Worm (Caenorhabditis elegans) whole organism, late embryonic: ENCODE data around the gene mtpn-1.

Experiments used
- ama-1 ChIP-seq: fragments of 150-350 bp; optimal IDR thresholded peaks from 2 replicates; lab custom pipeline; 2014
- ceh-22 ChIP-seq: sonication (generic microtip); optimal IDR thresholded peaks from 2 replicates; lab custom pipeline; 2017; ENCODE audit warnings: missing biosample characterization, missing genetic modification characterization
- ceh-30 ChIP-seq: fragments of 150-350 bp; optimal IDR thresholded peaks from 2 replicates; lab custom pipeline; 2014; ENCODE audit warnings: missing biosample characterization, missing genetic modification characterization
- ceh-6 ChIP-seq: fragments of 200-800 bp; sonication (Bioruptor generic); optimal IDR thresholded peaks from 2 replicates; lab custom pipeline; 2018; ENCODE audit warnings: mild to moderate bottlenecking, missing genetic modification characterization, missing compliant biosample characterization
- fkh-10 ChIP-seq: fragments of 150-350 bp; optimal IDR thresholded peaks from 2 replicates; lab custom pipeline; 2014; ENCODE audit warnings: missing biosample characterization, missing genetic modification reagents, missing genetic modification characterization
- fkh-6 ChIP-seq: sonication (generic microtip); optimal IDR thresholded peaks from 2 replicates; lab custom pipeline; 2016; ENCODE audit warnings: missing genetic modification characterization, missing compliant biosample characterization
- lin-11 ChIP-seq: fragments of 200-800 bp; sonication (Bioruptor generic); optimal IDR thresholded peaks from 2 replicates; lab custom pipeline; 2018; ENCODE audit warnings: mild to moderate bottlenecking, missing genetic modification characterization, missing compliant biosample characterization
- nhr-11 ChIP-seq: fragments of 150-350 bp; optimal IDR thresholded peaks from 2 replicates; lab custom pipeline; 2014; ENCODE audit warnings: missing biosample characterization, missing genetic modification characterization
- npax-4 ChIP-seq: sonication (generic microtip); optimal IDR thresholded peaks from 2 replicates; lab custom pipeline; 2016; ENCODE audit warnings: missing genetic modification characterization, missing compliant biosample characterization
- odd-2 ChIP-seq: sonication (generic microtip); optimal IDR thresholded peaks from 2 replicates; lab custom pipeline; 2017; ENCODE audit warnings: antibody characterized with exemption, mild to moderate bottlenecking, missing genetic modification characterization, missing compliant biosample characterization
- sox-4 ChIP-seq: sonication (generic microtip); optimal IDR thresholded peaks from 2 replicates; lab custom pipeline; 2017; ENCODE audit warnings: mild to moderate bottlenecking, missing genetic modification characterization, inconsistent platforms, missing compliant biosample characterization
- tbx-2 ChIP-seq: sonication (generic microtip); optimal IDR thresholded peaks from 2 replicates; lab custom pipeline; 2016; ENCODE audit warnings: missing genetic modification characterization, missing compliant biosample characterization
- unc-86 ChIP-seq: sonication (generic microtip); optimal IDR thresholded peaks from 2 replicates; lab custom pipeline; 2016; ENCODE audit warnings: missing genetic modification characterization, missing compliant biosample characterization
- zip-5 ChIP-seq: sonication (generic microtip); optimal IDR thresholded peaks from 2 replicates; lab custom pipeline; 2016; ENCODE audit warnings: missing genetic modification characterization, missing compliant biosample characterization

DNA sequence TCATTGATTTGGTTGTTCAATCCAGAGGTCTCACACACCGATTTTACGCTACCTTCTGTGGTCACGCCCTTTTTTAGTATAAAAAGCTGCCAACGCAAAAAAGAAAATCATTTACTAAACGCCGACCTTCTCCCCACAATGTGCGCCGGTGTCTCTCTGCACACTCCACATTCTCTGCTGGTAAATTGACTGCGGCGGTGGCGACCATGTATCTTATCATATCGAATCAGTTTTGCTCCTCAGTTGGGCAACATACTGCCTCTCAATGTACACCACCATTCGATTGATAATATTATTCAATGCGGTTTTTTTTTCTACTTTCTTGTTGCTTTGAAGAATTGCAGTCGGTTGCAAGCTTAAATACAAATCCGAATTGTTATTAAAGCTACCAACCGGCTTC lies 35.1 kb upstream of the mtpn-1 start:
- TF ChIP-seq unc-86 (tag; lab: Kevin White, UChicago) (no peak), fkh-6 (no peak), nhr-11 (tag; lab: Kevin White, UChicago) (no peak), ama-1 (no peak), ceh-30 (no peak), npax-4 (tag; lab: Kevin White, UChicago) (no peak), lin-11 (tag; lab: Kevin White, UChicago) (no peak), odd-2 (tag; lab: Kevin White, UChicago) (no peak), zip-5 (no peak), tbx-2 (tag; lab: Kevin White, UChicago) (no peak), ceh-22 (no peak), ceh-6 (no peak), sox-4 (tag; lab: Kevin White, UChicago) (no peak), fkh-10 (GFP tag; lab: Kevin White, UChicago) (no peak)
